Fruit fly (Drosophila melanogaster): ENCODE measurements around the gene CG3961.

DNA sequence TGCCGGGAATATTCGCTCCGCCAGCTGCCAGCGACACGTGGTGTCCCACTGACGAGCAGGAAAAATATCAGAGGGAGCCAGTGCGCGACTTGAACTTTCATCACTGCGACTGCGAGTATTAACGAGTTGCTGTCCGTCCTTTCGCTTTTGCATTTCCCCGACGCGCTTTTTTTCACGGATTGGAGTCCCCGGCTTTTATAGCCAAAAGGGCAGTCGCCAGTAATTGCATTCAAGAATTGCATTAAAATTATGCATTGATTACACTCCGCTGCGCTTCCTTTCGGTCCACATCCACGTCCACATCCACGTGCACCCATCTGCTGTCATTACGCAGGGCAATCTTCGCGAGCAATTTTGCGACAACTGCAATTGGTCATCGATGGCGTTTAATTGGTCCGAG is 20.8 kb upstream of the CG3961 start, which contains the start of gene Ir75d:
- TF ChIP-seq usp (GFP tag; optimal IDR thresholded peaks at IDR 0.05) (no peak), CG8478 (optimal IDR thresholded peaks at IDR 0.05) (no peak), psq (optimal IDR thresholded peaks at IDR 0.05) (no peak)
